Worm (Caenorhabditis elegans) whole organism, L2 larva: ENCODE results near the gene hlh-13.

ENCODE experiments used
- C34F6.9 ChIP-seq: fragments of 150-350 bp; optimal IDR thresholded peaks from 2 replicates; lab custom pipeline; 2014; ENCODE audit warnings: missing biosample characterization, missing genetic modification characterization
- F13H6.1 ChIP-seq: sonication (generic microtip); optimal IDR thresholded peaks from 2 replicates; lab custom pipeline; 2016; ENCODE audit warnings: missing genetic modification characterization, missing compliant biosample characterization
- R02D3.7 ChIP-seq: fragments of 150-350 bp; optimal IDR thresholded peaks from 2 replicates; lab custom pipeline; 2014; ENCODE audit warnings: missing biosample characterization, missing genetic modification characterization
- Y55F3AM.14 ChIP-seq: fragments of 200-800 bp; sonication (Bioruptor generic); optimal IDR thresholded peaks from 2 replicates; lab custom pipeline; 2018; ENCODE audit warnings: mild to moderate bottlenecking, missing genetic modification characterization, missing compliant biosample characterization
- ZK546.5 ChIP-seq: sonication (generic microtip); optimal IDR thresholded peaks from 2 replicates; lab custom pipeline; 2017; ENCODE audit warnings: missing biosample characterization, missing genetic modification characterization
- alr-1 ChIP-seq: fragments of 150-350 bp; optimal IDR thresholded peaks from 2 replicates; lab custom pipeline; 2014; ENCODE audit warnings: missing biosample characterization, missing genetic modification characterization
- aly-2 ChIP-seq: fragments of 150-350 bp; optimal IDR thresholded peaks from 2 replicates; lab custom pipeline; 2014; ENCODE audit warnings: missing biosample characterization, missing genetic modification characterization
- ama-1 ChIP-seq: fragments of 150-350 bp; optimal IDR thresholded peaks from 2 replicates; lab custom pipeline; 2018; ENCODE audit warnings: inconsistent platforms
- blmp-1 ChIP-seq: sonication (generic microtip); optimal IDR thresholded peaks from 2 replicates; lab custom pipeline; 2017; ENCODE audit warnings: missing genetic modification characterization, mild to moderate bottlenecking, missing compliant biosample characterization, antibody characterized with exemption, moderate library complexity; ENCODE audit not compliant: insufficient read depth
- ceh-16 ChIP-seq: fragments of 150-350 bp; optimal IDR thresholded peaks from 2 replicates; lab custom pipeline; 2014; ENCODE audit warnings: missing biosample characterization, missing genetic modification characterization
- ceh-82 ChIP-seq: fragments of 150-350 bp; optimal IDR thresholded peaks from 2 replicates; lab custom pipeline; 2014; ENCODE audit warnings: missing biosample characterization, missing genetic modification characterization
- crh-2 ChIP-seq: sonication (generic microtip); optimal IDR thresholded peaks from 2 replicates; lab custom pipeline; 2017; ENCODE audit warnings: missing biosample characterization, missing genetic modification characterization
- dmd-4 ChIP-seq: sonication (generic microtip); optimal IDR thresholded peaks from 2 replicates; lab custom pipeline; 2017; ENCODE audit warnings: missing biosample characterization, missing genetic modification characterization
- egl-27 ChIP-seq: sonication (generic microtip); optimal IDR thresholded peaks from 3 replicates; lab custom pipeline; 2017; ENCODE audit warnings: missing biosample characterization, missing genetic modification reagents, missing genetic modification characterization
- elt-1 ChIP-seq: fragments of 150-350 bp; optimal IDR thresholded peaks from 2 replicates; lab custom pipeline; 2014; ENCODE audit warnings: missing biosample characterization, missing genetic modification characterization
- elt-3 ChIP-seq: sonication (generic microtip); optimal IDR thresholded peaks from 2 replicates; lab custom pipeline; 2017; ENCODE audit warnings: missing biosample characterization, missing genetic modification characterization
- fos-1 ChIP-seq: fragments of 150-350 bp; optimal IDR thresholded peaks from 2 replicates; lab custom pipeline; 2014; ENCODE audit warnings: missing biosample characterization, missing genetic modification characterization
- gmeb-1 ChIP-seq: fragments of 150-350 bp; optimal IDR thresholded peaks from 2 replicates; lab custom pipeline; 2014; ENCODE audit warnings: missing biosample characterization, missing genetic modification characterization
- lin-11 ChIP-seq: fragments of 150-350 bp; sonication (generic microtip); optimal IDR thresholded peaks from 2 replicates; lab custom pipeline; 2014; ENCODE audit warnings: missing biosample characterization, missing genetic modification characterization, inconsistent platforms, mixed read lengths
- lsy-2 ChIP-seq, 2 experiments: fragments of 150-350 bp in 1 of 2; sonication (generic microtip) in 1 of 2; optimal IDR thresholded peaks; 2 replicates each; lab custom pipeline; 2014 to 2017; ENCODE audit warnings: missing biosample characterization in 2 of 2, missing genetic modification characterization in 2 of 2
- mdl-1 ChIP-seq, 2 experiments: fragments of 150-350 bp in 1 of 2; sonication (generic microtip) in 1 of 2; optimal IDR thresholded peaks; 2 replicates each; lab custom pipeline; 2017; ENCODE audit warnings: missing biosample characterization in 2 of 2, missing genetic modification characterization in 2 of 2
- nhr-10 ChIP-seq: sonication (generic microtip); optimal IDR thresholded peaks from 2 replicates; lab custom pipeline; 2017; ENCODE audit warnings: missing biosample characterization, missing genetic modification characterization
- nhr-11 ChIP-seq: fragments of 150-350 bp; optimal IDR thresholded peaks from 2 replicates; lab custom pipeline; 2014; ENCODE audit warnings: missing biosample characterization, missing genetic modification characterization
- nhr-12 ChIP-seq: fragments of 150-350 bp; optimal IDR thresholded peaks from 2 replicates; lab custom pipeline; 2014; ENCODE audit warnings: missing biosample characterization, missing genetic modification characterization
- nhr-129 ChIP-seq: fragments of 150-350 bp; optimal IDR thresholded peaks from 2 replicates; lab custom pipeline; 2014; ENCODE audit warnings: missing biosample characterization, missing genetic modification characterization
- nhr-21 ChIP-seq: fragments of 150-350 bp; optimal IDR thresholded peaks from 2 replicates; lab custom pipeline; 2014; ENCODE audit warnings: missing biosample characterization, missing genetic modification characterization
- nhr-23 ChIP-seq: fragments of 150-350 bp; optimal IDR thresholded peaks from 2 replicates; lab custom pipeline; 2014; ENCODE audit warnings: missing biosample characterization, missing genetic modification reagents, missing genetic modification characterization
- nhr-237 ChIP-seq: fragments of 150-350 bp; optimal IDR thresholded peaks from 2 replicates; lab custom pipeline; 2014; ENCODE audit warnings: missing biosample characterization, missing genetic modification characterization
- nhr-25 ChIP-seq: fragments of 150-350 bp; sonication (generic microtip); optimal IDR thresholded peaks from 3 replicates; lab custom pipeline; 2014; ENCODE audit warnings: missing biosample characterization, missing genetic modification characterization
- nhr-77 ChIP-seq: fragments of 150-350 bp; optimal IDR thresholded peaks from 2 replicates; lab custom pipeline; 2014; ENCODE audit warnings: missing biosample characterization, missing genetic modification characterization
- peb-1 ChIP-seq: fragments of 150-350 bp; optimal IDR thresholded peaks from 2 replicates; lab custom pipeline; 2014; ENCODE audit warnings: missing biosample characterization, missing genetic modification characterization
- skn-1 ChIP-seq: sonication (generic microtip); optimal IDR thresholded peaks from 2 replicates; lab custom pipeline; 2017; ENCODE audit warnings: missing biosample characterization, missing genetic modification characterization
- sma-9 ChIP-seq, 2 experiments: fragments of 150-350 bp in 1 of 2; sonication (generic microtip) in 1 of 2; optimal IDR thresholded peaks; 2 replicates each; lab custom pipeline; 2014 to 2016; ENCODE audit warnings: missing genetic modification characterization in 2 of 2, mild to moderate bottlenecking in 1 of 2, missing biosample characterization in 1 of 2, missing compliant biosample characterization in 1 of 2, missing genetic modification reagents in 1 of 2, moderate library complexity in 1 of 2
- snpc-4 ChIP-seq: fragments of 150-350 bp; optimal IDR thresholded peaks from 2 replicates; lab custom pipeline; 2014; ENCODE audit warnings: missing biosample characterization, missing genetic modification characterization
- unc-39 ChIP-seq: fragments of 150-350 bp; optimal IDR thresholded peaks from 2 replicates; lab custom pipeline; 2014; ENCODE audit warnings: missing biosample characterization, missing genetic modification characterization
- unc-55 ChIP-seq: fragments of 150-350 bp; sonication (generic microtip); optimal IDR thresholded peaks from 3 replicates; lab custom pipeline; 2014; ENCODE audit warnings: missing biosample characterization, missing genetic modification reagents, missing genetic modification characterization
- unc-62 ChIP-seq: fragments of 150-350 bp; optimal IDR thresholded peaks from 2 replicates; lab custom pipeline; 2014; ENCODE audit warnings: missing biosample characterization, missing genetic modification reagents, missing genetic modification characterization
- zag-1 ChIP-seq: fragments of 150-350 bp; optimal IDR thresholded peaks from 2 replicates; lab custom pipeline; 2014; ENCODE audit warnings: missing biosample characterization, missing genetic modification characterization
- ztf-1 ChIP-seq: fragments of 200-800 bp; sonication (Bioruptor generic); conservative IDR thresholded peaks from 2 replicates; pipeline ENCODE4 v1.3.6; 2022; ENCODE audit warnings: missing genetic modification characterization, missing compliant biosample characterization
- ztf-11 ChIP-seq: sonication (generic microtip); optimal IDR thresholded peaks from 2 replicates; lab custom pipeline; 2017; ENCODE audit warnings: missing biosample characterization, missing genetic modification characterization
- ztf-4 ChIP-seq: fragments of 150-350 bp; optimal IDR thresholded peaks from 2 replicates; lab custom pipeline; 2014; ENCODE audit warnings: missing biosample characterization, missing genetic modification characterization

Gene hlh-13

DNA sequence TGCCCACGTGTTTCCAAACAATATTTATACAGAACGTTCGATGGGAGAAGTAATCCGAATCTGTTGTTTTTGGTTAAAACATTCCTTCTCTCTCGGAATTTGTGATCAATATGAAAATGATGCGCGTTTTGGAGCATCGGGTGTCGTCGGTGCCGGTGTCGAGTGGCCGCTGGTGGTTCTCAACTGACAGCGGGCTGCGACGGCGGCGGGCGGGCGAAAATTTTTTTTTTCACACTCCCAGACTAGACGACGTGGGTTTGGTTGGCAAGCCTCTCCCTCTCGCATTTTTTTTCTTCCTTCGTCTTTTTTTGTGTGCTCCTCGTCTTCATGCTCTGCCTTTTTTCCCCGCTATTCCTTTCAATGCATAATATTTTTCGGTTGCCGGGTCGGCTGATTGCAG, 30.9 kb upstream of the hlh-13 start, which contains the start of gene W01H2.2:
Gene W01H2.2 (minus strand): TSS at position 285 of the 400 bp plus-strand sequence.
- TF ChIP-seq unc-55 (GFP tag; lab: Kevin White, UChicago) (peak; percentile 8), unc-62 (no peak), nhr-10 (tag; lab: Kevin White, UChicago) (no peak), nhr-23 (tag; lab: Kevin White, UChicago) (no peak), crh-2 (tag; lab: Kevin White, UChicago) (peak; percentile 7), elt-3 (tag; lab: Kevin White, UChicago) (no peak)
- TF ChIP-seq, all 48 proteins: peak for 2

DNA sequence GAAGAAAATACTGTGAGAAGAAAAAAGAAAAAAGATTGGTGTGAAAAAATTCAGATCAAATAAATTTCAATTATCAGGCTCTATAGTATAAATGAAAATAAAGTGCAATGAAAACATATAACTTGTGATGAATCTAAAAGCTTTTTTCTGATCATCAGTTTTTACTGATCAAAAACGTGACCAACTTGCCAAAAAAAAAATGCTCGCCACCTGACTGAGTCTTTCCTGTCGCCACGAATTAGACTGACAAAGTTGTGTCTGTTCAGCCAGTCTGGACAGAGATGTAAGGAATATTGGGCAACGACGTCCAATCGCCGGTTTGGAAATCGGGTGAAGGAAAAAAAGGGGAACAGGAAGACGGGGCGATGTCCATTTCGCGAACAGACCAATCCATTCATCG, 29.6 kb upstream of the hlh-13 start:
- TF ChIP-seq unc-39 (tag; lab: Kevin White, UChicago) = no peak
- no peak for TF ChIP-seq nhr-25 (tag; lab: Kevin White, UChicago)
- TF ChIP-seq unc-55 (GFP tag; lab: Kevin White, UChicago) = no peak
- peak in 1 of 2 experiments; percentile 5 for TF ChIP-seq lsy-2 (tag; optimal IDR thresholded peaks at IDR 0.05; lab: Kevin White, UChicago)
- no peak for TF ChIP-seq nhr-237 (tag; lab: Kevin White, UChicago)
- no peak for TF ChIP-seq dmd-4 (tag; lab: Kevin White, UChicago)
- no peak for TF ChIP-seq sma-9 (GFP tag; optimal IDR thresholded peaks at IDR 0.05; lab: Kevin White, UChicago)
- TF ChIP-seq sma-9 (tag; optimal IDR thresholded peaks at IDR 0.05; lab: Kevin White, UChicago) = no peak
- no peak for TF ChIP-seq alr-1 (tag; lab: Kevin White, UChicago)
- TF ChIP-seq egl-27 (tag; lab: Kevin White, UChicago) = no peak
- no peak for TF ChIP-seq snpc-4 (tag; lab: Kevin White, UChicago)
- no peak for TF ChIP-seq ztf-4 (tag; lab: Kevin White, UChicago)
- no peak for TF ChIP-seq ceh-82 (tag; lab: Kevin White, UChicago)
- peak; percentile 48 for TF ChIP-seq nhr-129 (tag; lab: Kevin White, UChicago)
- no peak for TF ChIP-seq nhr-10 (tag; lab: Kevin White, UChicago)
- no peak for TF ChIP-seq ZK546.5 (tag; lab: Kevin White, UChicago)
- peak; percentile 10 for TF ChIP-seq C34F6.9
- peak; percentile 5 for TF ChIP-seq crh-2 (tag; lab: Kevin White, UChicago)
- no peak for TF ChIP-seq zag-1 (tag; lab: Kevin White, UChicago)
- no peak for TF ChIP-seq elt-3 (tag; lab: Kevin White, UChicago)

DNA sequence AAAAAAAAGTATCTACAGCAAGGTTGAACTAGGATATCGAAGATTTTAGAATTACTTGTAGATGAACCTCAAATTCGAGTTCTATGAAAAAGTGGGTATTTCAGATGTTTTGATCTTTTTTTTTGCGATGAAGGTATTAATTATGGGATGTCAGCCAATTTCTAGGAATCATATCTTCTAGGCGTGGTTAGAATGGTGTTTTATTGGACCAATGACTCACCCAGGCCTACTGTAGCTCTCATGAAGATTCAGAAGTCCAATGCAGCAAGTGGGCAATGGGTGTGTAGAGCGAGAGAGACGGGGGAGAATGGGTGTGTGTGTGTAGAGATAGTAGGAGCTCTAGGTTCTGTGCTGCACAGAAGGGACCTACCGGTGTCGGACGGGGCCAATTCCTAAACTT, 26.8 kb upstream of the hlh-13 start:
- TF ChIP-seq C34F6.9 (peak; percentile 14), ama-1 (lab: Kevin White, UChicago) (no peak), ceh-16 (no peak), nhr-25 (tag; lab: Kevin White, UChicago) (no peak), lsy-2 (tag; optimal IDR thresholded peaks at IDR 0.05; lab: Kevin White, UChicago) (peak in 1 of 2 experiments; percentile 68), fos-1 (tag; lab: Kevin White, UChicago) (peak; percentile 74)

DNA sequence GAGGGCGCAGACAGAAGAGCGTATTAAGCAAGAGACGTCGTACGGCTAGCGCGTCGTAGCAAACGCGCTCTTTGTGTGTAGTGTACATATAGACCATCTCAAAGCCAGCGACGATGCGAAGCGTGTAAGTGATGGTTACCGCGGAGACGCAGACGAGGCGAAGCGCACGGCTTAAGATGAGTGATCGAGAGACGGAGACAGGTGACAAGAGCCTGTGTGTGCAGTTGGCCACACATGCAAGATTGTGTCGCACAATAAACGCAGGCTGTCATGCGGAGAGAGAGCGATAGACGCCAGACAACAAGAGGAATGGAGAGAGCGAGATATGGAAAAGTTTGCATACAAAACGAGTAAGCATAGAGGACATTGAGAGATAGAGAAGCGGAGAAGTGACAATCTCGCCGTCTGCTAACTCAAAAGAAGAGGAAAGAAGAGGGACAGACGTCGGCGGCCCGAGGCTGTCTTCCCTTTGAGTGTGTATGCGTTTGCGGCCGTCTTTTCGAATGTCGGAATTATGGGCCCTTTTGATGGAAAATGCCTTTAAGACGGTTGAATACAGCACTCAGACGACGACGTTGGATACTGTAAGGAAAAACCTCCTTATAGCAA, 26.2 kb upstream of the hlh-13 start:
- no peak for TF ChIP-seq dmd-4 (tag; lab: Kevin White, UChicago)
- TF ChIP-seq peb-1 (tag; lab: Kevin White, UChicago) = no peak
- no peak for TF ChIP-seq ztf-11 (tag; lab: Kevin White, UChicago)
- peak; percentile 44 for TF ChIP-seq elt-1
- TF ChIP-seq F13H6.1 = peak; percentile 97
- TF ChIP-seq Y55F3AM.14 (GFP tag; lab: Kevin White, UChicago) = peak; percentile 79
- TF ChIP-seq ama-1 (lab: Kevin White, UChicago) = peak; percentile 63
- TF ChIP-seq fos-1 (tag; lab: Kevin White, UChicago) = no peak
- no peak for TF ChIP-seq ztf-1 (GFP tag; lab: Robert Waterston, UW)
- no peak for TF ChIP-seq alr-1 (tag; lab: Kevin White, UChicago)
- peak; percentile 76 for TF ChIP-seq gmeb-1 (tag; lab: Kevin White, UChicago)
- TF ChIP-seq lsy-2 (tag; optimal IDR thresholded peaks at IDR 0.05; lab: Kevin White, UChicago) = peak; percentile 39 to 81
- TF ChIP-seq nhr-237 (tag; lab: Kevin White, UChicago) = peak; percentile 34
- peak; percentile 42 for TF ChIP-seq unc-62
- no peak for TF ChIP-seq zag-1 (tag; lab: Kevin White, UChicago)
- TF ChIP-seq nhr-12 = no peak
- TF ChIP-seq C34F6.9 = peak; percentile 62
- peak; percentile 77 for TF ChIP-seq nhr-25 (tag; lab: Kevin White, UChicago)
- no peak for TF ChIP-seq ZK546.5 (tag; lab: Kevin White, UChicago)
- peak; percentile 44 to 66 for TF ChIP-seq mdl-1 (tag; optimal IDR thresholded peaks at IDR 0.05; lab: Kevin White, UChicago)
- peak; percentile 73 for TF ChIP-seq nhr-129 (tag; lab: Kevin White, UChicago)
- no peak for TF ChIP-seq nhr-11
- peak; percentile 80 for TF ChIP-seq ztf-4 (tag; lab: Kevin White, UChicago)
- TF ChIP-seq snpc-4 (tag; lab: Kevin White, UChicago) = peak; percentile 39
- TF ChIP-seq sma-9 (GFP tag; optimal IDR thresholded peaks at IDR 0.05; lab: Kevin White, UChicago) = peak; percentile 83
- no peak for TF ChIP-seq sma-9 (tag; optimal IDR thresholded peaks at IDR 0.05; lab: Kevin White, UChicago)
- TF ChIP-seq nhr-23 (tag; lab: Kevin White, UChicago) = no peak
- TF ChIP-seq crh-2 (tag; lab: Kevin White, UChicago) = peak; percentile 76
- TF ChIP-seq lin-11 (tag; lab: Kevin White, UChicago) = peak; percentile 77
- TF ChIP-seq elt-3 (tag; lab: Kevin White, UChicago) = no peak
- TF ChIP-seq nhr-21 (tag; lab: Kevin White, UChicago) = peak; percentile 91
- no peak for TF ChIP-seq nhr-77 (tag; lab: Kevin White, UChicago)
- no peak for TF ChIP-seq R02D3.7 (tag; lab: Kevin White, UChicago)
- peak; percentile 36 for TF ChIP-seq nhr-10 (tag; lab: Kevin White, UChicago)
- TF ChIP-seq blmp-1 (tag; lab: Kevin White, UChicago) = no peak
- no peak for TF ChIP-seq aly-2 (tag; lab: Kevin White, UChicago)
- peak; percentile 84 for TF ChIP-seq egl-27 (tag; lab: Kevin White, UChicago)
- TF ChIP-seq skn-1 (tag; lab: Kevin White, UChicago) = no peak
- no peak for TF ChIP-seq unc-39 (tag; lab: Kevin White, UChicago)
